Fruit fly (Drosophila melanogaster) whole organism, embryonic: ENCODE measurements around the gene CG9328.

Source experiments
- Antp ChIP-seq: fragments of 200-800 bp; sonication (Bioruptor generic); optimal IDR thresholded peaks from 3 replicates; lab custom pipeline; 2016; ENCODE audit warnings: missing biosample characterization, missing genetic modification characterization
- Bdp1 ChIP-seq: fragments of 200-800 bp; sonication (Bioruptor generic); optimal IDR thresholded peaks from 3 replicates; lab custom pipeline; 2016; ENCODE audit warnings: missing biosample characterization, missing genetic modification characterization
- CG1024 ChIP-seq: fragments of 200-800 bp; sonication (Bioruptor generic); IDR thresholded peaks from 2 replicates; pipeline ENCODE4 v1.3.6; 2022; ENCODE audit warnings: missing biosample characterization, missing genetic modification characterization
- CG10267 ChIP-seq: fragments of 200-800 bp; sonication (Bioruptor generic); optimal IDR thresholded peaks from 2 replicates; lab custom pipeline; 2018; ENCODE audit warnings: missing biosample characterization, mild to moderate bottlenecking, missing genetic modification characterization, moderate library complexity
- CG10462 ChIP-seq: fragments of 200-800 bp; sonication (Bioruptor generic); optimal IDR thresholded peaks from 2 replicates; lab custom pipeline; 2016; ENCODE audit warnings: missing biosample characterization, missing genetic modification characterization
- CG11247 ChIP-seq: fragments of 200-800 bp; sonication (Bioruptor generic); IDR thresholded peaks from 2 replicates; pipeline ENCODE4 v1.3.6; 2022; ENCODE audit warnings: missing biosample characterization, missing genetic modification characterization
- CG13424 ChIP-seq: fragments of 200-800 bp; sonication (Bioruptor generic); optimal IDR thresholded peaks from 2 replicates; lab custom pipeline; 2019; ENCODE audit warnings: missing biosample characterization, mild to moderate bottlenecking, missing genetic modification characterization, moderate library complexity
- CG13624 ChIP-seq: fragments of 200-800 bp; sonication (Bioruptor generic); optimal IDR thresholded peaks from 2 replicates; lab custom pipeline; 2016; ENCODE audit warnings: missing biosample characterization, missing genetic modification characterization
- CG15269 ChIP-seq: fragments of 200-800 bp; sonication (Bioruptor generic); optimal IDR thresholded peaks from 2 replicates; lab custom pipeline; 2018; ENCODE audit warnings: missing biosample characterization, mild to moderate bottlenecking, missing genetic modification characterization, moderate library complexity
- CG15514 ChIP-seq: fragments of 200-800 bp; sonication (Bioruptor generic); optimal IDR thresholded peaks from 3 replicates; lab custom pipeline; 2017; ENCODE audit warnings: missing biosample characterization, missing genetic modification characterization, mild to moderate bottlenecking, moderate library complexity, missing genetic modification reagents
- CG17328 ChIP-seq: fragments of 200-800 bp; sonication (Bioruptor generic); IDR thresholded peaks from 2 replicates; pipeline ENCODE4 v1.3.6; 2022; ENCODE audit warnings: missing biosample characterization, missing genetic modification characterization
- CG2129 ChIP-seq: fragments of 200-800 bp; sonication (Bioruptor generic); IDR thresholded peaks from 2 replicates; pipeline ENCODE4 v1.3.6; 2022; ENCODE audit warnings: missing biosample characterization, missing genetic modification characterization; ENCODE audit not compliant: partially characterized antibody
- CG2875 ChIP-seq: fragments of 200-800 bp; sonication (Bioruptor generic); optimal IDR thresholded peaks from 2 replicates; lab custom pipeline; 2017; ENCODE audit warnings: missing biosample characterization, mild to moderate bottlenecking, missing genetic modification characterization, missing genetic modification reagents
- CG30403 ChIP-seq: fragments of 200-800 bp; sonication (Bioruptor generic); optimal IDR thresholded peaks from 3 replicates; lab custom pipeline; 2016; ENCODE audit warnings: missing biosample characterization, missing genetic modification characterization
- CG33213 ChIP-seq: fragments of 200-800 bp; sonication (Bioruptor generic); optimal IDR thresholded peaks from 3 replicates; lab custom pipeline; 2016; ENCODE audit warnings: missing biosample characterization, missing genetic modification characterization
- CG3838 ChIP-seq: fragments of 200-800 bp; sonication (Bioruptor generic); optimal IDR thresholded peaks from 3 replicates; lab custom pipeline; 2016; ENCODE audit warnings: missing biosample characterization, missing genetic modification characterization
- CG4282 ChIP-seq: fragments of 200-800 bp; sonication (Bioruptor generic); optimal IDR thresholded peaks from 2 replicates; lab custom pipeline; 2016; ENCODE audit warnings: missing biosample characterization, missing genetic modification characterization
- CG7357 ChIP-seq: fragments of 200-800 bp; sonication (Bioruptor generic); IDR thresholded peaks from 3 replicates; pipeline ENCODE4 v1.3.6; 2022; ENCODE audit warnings: missing biosample characterization, missing genetic modification characterization
- CG7372 ChIP-seq: fragments of 200-800 bp; sonication (Bioruptor generic); IDR thresholded peaks from 2 replicates; pipeline ENCODE4 v1.3.6; 2022; ENCODE audit warnings: missing biosample characterization, missing genetic modification characterization
- CG7839 ChIP-seq: fragments of 200-800 bp; sonication (Bioruptor generic); optimal IDR thresholded peaks from 3 replicates; lab custom pipeline; 2018; ENCODE audit warnings: missing biosample characterization, mild to moderate bottlenecking, missing genetic modification characterization, moderate library complexity
- CG7928 ChIP-seq: fragments of 200-800 bp; sonication (Bioruptor generic); optimal IDR thresholded peaks from 2 replicates; lab custom pipeline; 2017; ENCODE audit warnings: missing biosample characterization, mild to moderate bottlenecking, missing genetic modification characterization
- CG7987 ChIP-seq: fragments of 200-800 bp; sonication (Bioruptor generic); optimal IDR thresholded peaks from 2 replicates; lab custom pipeline; 2018; ENCODE audit warnings: missing biosample characterization, mild to moderate bottlenecking, missing genetic modification characterization, moderate library complexity
- CG8388 ChIP-seq: fragments of 200-800 bp; sonication (Bioruptor generic); optimal IDR thresholded peaks from 2 replicates; lab custom pipeline; 2019; ENCODE audit warnings: missing biosample characterization, mild to moderate bottlenecking, missing genetic modification characterization, moderate library complexity
- D19A ChIP-seq: fragments of 200-800 bp; optimal IDR thresholded peaks from 3 replicates; lab custom pipeline; 2019; ENCODE audit warnings: missing biosample characterization, mild to moderate bottlenecking, missing genetic modification characterization, moderate library complexity
- Dad ChIP-seq: fragments of 200-800 bp; sonication (Bioruptor generic); optimal IDR thresholded peaks from 3 replicates; lab custom pipeline; 2016; ENCODE audit warnings: missing biosample characterization, missing genetic modification characterization
- Hsf ChIP-seq: fragments of 200-800 bp; sonication (Bioruptor generic); optimal IDR thresholded peaks from 3 replicates; lab custom pipeline; 2016; ENCODE audit warnings: missing biosample characterization, missing genetic modification characterization
- Mes4 ChIP-seq: fragments of 200-800 bp; sonication (Bioruptor generic); optimal IDR thresholded peaks from 2 replicates; lab custom pipeline; 2016; ENCODE audit warnings: missing biosample characterization, missing genetic modification characterization
- Six4 ChIP-seq: fragments of 200-800 bp; sonication (Bioruptor generic); optimal IDR thresholded peaks from 2 replicates; lab custom pipeline; 2016; ENCODE audit warnings: missing biosample characterization, missing genetic modification characterization
- Sox102F ChIP-seq: fragments of 200-800 bp; sonication (Bioruptor generic); optimal IDR thresholded peaks from 2 replicates; lab custom pipeline; 2018; ENCODE audit warnings: missing biosample characterization, mild to moderate bottlenecking, missing genetic modification characterization, moderate library complexity
- Trl ChIP-seq, 3 experiments: fragments of >200 bp in 2 of 3; fragments of 200-800 bp in 1 of 3; sonication (Bioruptor generic) in 1 of 3; optimal IDR thresholded peaks; 2 replicates in 1 of 3; 3 replicates in 2 of 3; lab custom pipeline; 2016 to 2017; ENCODE audit warnings: missing biosample characterization in 1 of 3, missing genetic modification characterization in 1 of 3
- Usf ChIP-seq: fragments of 200-800 bp; sonication (Bioruptor generic); optimal IDR thresholded peaks from 2 replicates; lab custom pipeline; 2017; ENCODE audit warnings: missing genotype, missing biosample characterization, missing genetic modification characterization
- ara ChIP-seq: fragments of 200-800 bp; sonication (Bioruptor generic); IDR thresholded peaks from 2 replicates; pipeline ENCODE4 v1.3.6; 2022; ENCODE audit warnings: missing biosample characterization, missing genetic modification characterization
- chn ChIP-seq: fragments of 200-800 bp; sonication (Bioruptor generic); optimal IDR thresholded peaks from 2 replicates; lab custom pipeline; 2016; ENCODE audit warnings: missing biosample characterization, missing genetic modification characterization
- dan ChIP-seq: fragments of 200-800 bp; sonication (Bioruptor generic); IDR thresholded peaks from 2 replicates; pipeline ENCODE4 v1.3.6; 2022; ENCODE audit warnings: missing biosample characterization, missing genetic modification characterization
- dmrt99B ChIP-seq: fragments of 200-800 bp; sonication (Bioruptor generic); optimal IDR thresholded peaks from 2 replicates; lab custom pipeline; 2018; ENCODE audit warnings: missing biosample characterization, mild to moderate bottlenecking, missing genetic modification characterization, moderate library complexity
- ewg ChIP-seq: fragments of 200-800 bp; sonication (Bioruptor generic); optimal IDR thresholded peaks from 3 replicates; lab custom pipeline; 2017; ENCODE audit warnings: mild to moderate bottlenecking, missing biosample characterization, missing genetic modification reagents, missing genetic modification characterization
- gce ChIP-seq: fragments of 200-800 bp; sonication (Bioruptor generic); IDR thresholded peaks from 3 replicates; pipeline ENCODE4 v1.3.6; 2022; ENCODE audit warnings: missing biosample characterization, missing genetic modification characterization
- gsb ChIP-seq: fragments of 200-800 bp; sonication (Bioruptor generic); IDR thresholded peaks from 2 replicates; pipeline ENCODE4 v1.3.6; 2022; ENCODE audit warnings: missing biosample characterization, missing genetic modification characterization
- hbn ChIP-seq: fragments of 200-800 bp; sonication (Bioruptor generic); IDR thresholded peaks from 2 replicates; pipeline ENCODE4 v1.3.6; 2022; ENCODE audit warnings: missing biosample characterization, missing genetic modification characterization; ENCODE audit not compliant: partially characterized antibody
- insv ChIP-seq, 2 experiments: fragments of 200-800 bp; sonication (Bioruptor generic); optimal IDR thresholded peaks; 3 replicates each; lab custom pipeline; 2016 to 2018; ENCODE audit warnings: missing biosample characterization in 2 of 2, missing genetic modification characterization in 2 of 2
- jigr1 ChIP-seq: fragments of 200-800 bp; sonication (Bioruptor generic); IDR thresholded peaks from 3 replicates; pipeline ENCODE4 v1.3.6; 2022; ENCODE audit warnings: missing biosample characterization, missing genetic modification characterization
- jumu ChIP-seq: fragments of 200-800 bp; sonication (Bioruptor generic); optimal IDR thresholded peaks from 3 replicates; lab custom pipeline; 2016; ENCODE audit warnings: missing biosample characterization, missing genetic modification characterization
- kni ChIP-seq: fragments of 200-800 bp; sonication (Bioruptor generic); optimal IDR thresholded peaks from 3 replicates; lab custom pipeline; 2017; ENCODE audit warnings: mild to moderate bottlenecking, missing biosample characterization, missing genetic modification reagents, missing genetic modification characterization
- lbe ChIP-seq: fragments of 200-800 bp; sonication (Bioruptor generic); optimal IDR thresholded peaks from 2 replicates; lab custom pipeline; 2016; ENCODE audit warnings: missing biosample characterization, mild to moderate bottlenecking, missing genetic modification characterization
- pita ChIP-seq: fragments of 200-800 bp; sonication (Bioruptor generic); optimal IDR thresholded peaks from 2 replicates; lab custom pipeline; 2017; ENCODE audit warnings: missing biosample characterization, mild to moderate bottlenecking, missing genetic modification characterization
- salm ChIP-seq: fragments of 200-800 bp; sonication (Bioruptor generic); optimal IDR thresholded peaks from 2 replicates; lab custom pipeline; 2018; ENCODE audit warnings: missing biosample characterization, mild to moderate bottlenecking, missing genetic modification characterization
- slp2 ChIP-seq: fragments of 200-800 bp; sonication (Bioruptor generic); optimal IDR thresholded peaks from 2 replicates; lab custom pipeline; 2016; ENCODE audit warnings: missing biosample characterization, missing genetic modification characterization
- tup ChIP-seq: fragments of 200-800 bp; sonication (Bioruptor generic); optimal IDR thresholded peaks from 2 replicates; lab custom pipeline; 2016; ENCODE audit warnings: missing biosample characterization, mild to moderate bottlenecking, missing genetic modification characterization, moderate library complexity
- unc-4 ChIP-seq: fragments of 200-800 bp; sonication (Bioruptor generic); IDR thresholded peaks from 2 replicates; pipeline ENCODE4 v1.3.6; 2022; ENCODE audit warnings: missing biosample characterization, missing genetic modification characterization; ENCODE audit not compliant: partially characterized antibody
- usp ChIP-seq: fragments of >200 bp; optimal IDR thresholded peaks from 2 replicates; lab custom pipeline; 2017; ENCODE audit warnings: missing biosample characterization, missing genetic modification characterization
- wor ChIP-seq: fragments of 200-800 bp; sonication (Bioruptor generic); IDR thresholded peaks from 2 replicates; pipeline ENCODE4 v1.3.6; 2022; ENCODE audit warnings: missing biosample characterization, missing genetic modification characterization

Gene CG9328

dm6 chr2L:20780768-20781167 is 16.7 kb upstream of the CG9328 start:
- TF ChIP-seq usp (GFP tag; lab: Kevin White, UChicago) (no peak), Hsf (peak; percentile 38), CG3838 (GFP tag; lab: Kevin White, UChicago) (peak; percentile 13), jigr1 (GFP tag; lab: Robert Waterston, UW) (no peak), CG13624 (peak; percentile 27), dan (GFP tag; lab: Robert Waterston, UW) (no peak), pita (GFP tag; lab: Kevin White, UChicago) (no peak), CG7357 (no peak), CG7928 (GFP tag; lab: Kevin White, UChicago) (peak; percentile 32), kni (peak; percentile 76), tup (peak; percentile 18), Usf (peak; percentile 30), D19A (tag; lab: Kevin White, UChicago) (peak; percentile 29), ara (GFP tag; lab: Robert Waterston, UW) (peak; percentile 50; the same call in 1 of the 2 replicates), chn (GFP tag; lab: Kevin White, UChicago) (no peak), CG2129 (GFP tag; lab: Robert Waterston, UW) (no peak), CG7372 (GFP tag; lab: Robert Waterston, UW) (no peak), salm (tag; lab: Kevin White, UChicago) (peak; percentile 51), CG15514 (GFP tag; lab: Kevin White, UChicago) (peak; percentile 71), Sox102F (peak; percentile 62), CG33213 (GFP tag; lab: Kevin White, UChicago) (peak; percentile 61), CG17328 (GFP tag; lab: Robert Waterston, UW) (peak; percentile 59), ewg (GFP tag; lab: Kevin White, UChicago) (peak; percentile 47), wor (GFP tag; lab: Robert Waterston, UW) (no peak), Antp (peak; percentile 48), Bdp1 (peak; percentile 30), jumu (GFP tag; lab: Kevin White, UChicago) (peak; percentile 51), CG11247 (no peak), Trl (optimal IDR thresholded peaks at IDR 0.05; lab: Kevin White, UChicago) (no peak), Trl (GFP tag; optimal IDR thresholded peaks at IDR 0.05; lab: Kevin White, UChicago) (peak; percentile 69), gce (GFP tag; lab: Robert Waterston, UW) (peak; percentile 69; the same call in 1 of the 3 replicates), CG13424 (tag; lab: Kevin White, UChicago) (peak; percentile 58), Mes4 (GFP tag; lab: Kevin White, UChicago) (peak; percentile 42), CG1024 (GFP tag; lab: Robert Waterston, UW) (peak; percentile 52; the same call in 1 of the 2 replicates), Dad (no peak), lbe (peak; percentile 14), CG7839 (peak; percentile 32), CG2875 (GFP tag; lab: Kevin White, UChicago) (peak; percentile 76), insv (GFP tag; optimal IDR thresholded peaks at IDR 0.05; lab: Kevin White, UChicago) (peak in 1 of 2 experiments; percentile 21), CG8388 (GFP tag; lab: Kevin White, UChicago) (peak; percentile 19), CG30403 (GFP tag; lab: Kevin White, UChicago) (peak; percentile 34), hbn (GFP tag; lab: Robert Waterston, UW) (no peak), slp2 (GFP tag; lab: Kevin White, UChicago) (peak; percentile 15), CG4282 (GFP tag; lab: Kevin White, UChicago) (peak; percentile 3), unc-4 (GFP tag; lab: Robert Waterston, UW) (no peak), CG15269 (tag; lab: Kevin White, UChicago) (peak; percentile 57), Six4 (GFP tag; lab: Kevin White, UChicago) (peak; percentile 29), CG10267 (tag; lab: Kevin White, UChicago) (peak; percentile 16), gsb (GFP tag; lab: Robert Waterston, UW) (no peak), dmrt99B (tag; lab: Kevin White, UChicago) (peak; percentile 37), CG7987 (peak; percentile 91), CG10462 (GFP tag; lab: Kevin White, UChicago) (no peak)
